Fruit fly (Drosophila melanogaster): ENCODE data around the gene Tre1.

dm6 chrX:5646228-5646627 is 33.5 kb downstream of the Tre1 start:
- TF ChIP-seq psq (optimal IDR thresholded peaks at IDR 0.05) (no peak), Myc (optimal IDR thresholded peaks at IDR 0.05) (no peak)

All from Kc167 (cell line).